Worm (Caenorhabditis elegans): ENCODE measurements around the gene set-21.

set-21 gene

ce11 chrIV:4403870-4404269 lies 13.2 kb downstream of the set-21 start (continued):
- TF ChIP-seq mdl-1 (tag; optimal IDR thresholded peaks at IDR 0.05) (no peak), ceh-32 (tag; optimal IDR thresholded peaks at IDR 0.05; ENCODE audit: poor library complexity) (no peak), saeg-2 (GFP tag; IDR thresholded peaks at IDR 0.05) (no peak), snpc-1.2 (GFP tag; IDR thresholded peaks at IDR 0.05) (no peak), hmg-1.1 (GFP tag; IDR thresholded peaks at IDR 0.05) (0 out of 2 replicates have a peak, but pooled peaks have one; percentile 16), F26F4.8 (GFP tag; conservative IDR thresholded peaks at IDR 0.05) (no peak), daf-12 (tag; optimal IDR thresholded peaks at IDR 0.05) (no peak), nhr-6 (tag; optimal IDR thresholded peaks at IDR 0.05) (no peak), rbr-2 (tag; optimal IDR thresholded peaks at IDR 0.05) (peak; percentile 12), nhr-25 (tag; optimal IDR thresholded peaks at IDR 0.05; ENCODE audit: borderline replicate concordance, insufficient read depth) (peak; percentile 37), unc-62 (GFP tag; optimal IDR thresholded peaks at IDR 0.05 in 1 of 2) (peak in 1 of 2 experiments; percentile 48), unc-62 (tag; optimal IDR thresholded peaks at IDR 0.05) (no peak), ceh-28 (tag; optimal IDR thresholded peaks at IDR 0.05) (no peak), pha-4 (GFP tag; IDR thresholded peaks at IDR 0.05) (no peak), pha-4 (tag; optimal IDR thresholded peaks at IDR 0.05) (no peak), Y48G9A.11 (GFP tag; IDR thresholded peaks at IDR 0.05) (no peak), zag-1 (tag; optimal IDR thresholded peaks at IDR 0.05) (no peak), ceh-62 (tag; optimal IDR thresholded peaks at IDR 0.05) (no peak), ztf-11 (tag; optimal IDR thresholded peaks at IDR 0.05) (no peak), ceh-82 (tag; optimal IDR thresholded peaks at IDR 0.05) (no peak), lin-1 (GFP tag; IDR thresholded peaks at IDR 0.05) (no peak), dmd-9 (GFP tag; IDR thresholded peaks at IDR 0.05) (no peak), R02D3.7 (tag; optimal IDR thresholded peaks at IDR 0.05) (no peak), dmd-8 (GFP tag; IDR thresholded peaks at IDR 0.05) (no peak), hlh-30 (tag; optimal IDR thresholded peaks at IDR 0.05; ENCODE audit: insufficient read depth) (no peak), attf-4 (tag; optimal IDR thresholded peaks at IDR 0.05) (no peak), jun-1 (tag; optimal IDR thresholded peaks at IDR 0.05) (no peak), tag-97 (GFP tag; IDR thresholded peaks at IDR 0.05) (no peak), unc-39 (tag; optimal IDR thresholded peaks at IDR 0.05) (no peak), zip-2 (tag; optimal IDR thresholded peaks at IDR 0.05) (no peak), ceh-20 (GFP tag; IDR thresholded peaks at IDR 0.05) (no peak), lir-3 (tag; optimal IDR thresholded peaks at IDR 0.05) (no peak), T26A8.4 (GFP tag; IDR thresholded peaks at IDR 0.05) (peak; percentile 31; the same call in 1 of the 2 replicates), nhr-111 (GFP tag; optimal IDR thresholded peaks at IDR 0.05) (no peak), cey-2 (tag; optimal IDR thresholded peaks at IDR 0.05; ENCODE audit: borderline replicate concordance, insufficient read depth) (no peak), zfp-2 (tag; optimal IDR thresholded peaks at IDR 0.05) (no peak), sdz-12 (GFP tag; optimal IDR thresholded peaks at IDR 0.05) (no peak), egl-27 (tag; optimal IDR thresholded peaks at IDR 0.05) (no peak), dpl-1 (GFP tag; optimal IDR thresholded peaks at IDR 0.05) (no peak), ces-1 (GFP tag; optimal IDR thresholded peaks at IDR 0.05) (peak; percentile 73), D1046.2 (GFP tag; IDR thresholded peaks at IDR 0.05) (no peak), spr-3 (GFP tag; optimal IDR thresholded peaks at IDR 0.05) (no peak), skn-1 (tag; optimal IDR thresholded peaks at IDR 0.05) (no peak), lin-15B (tag; optimal IDR thresholded peaks at IDR 0.05) (no peak)

ce11 chrIV:4405126-4405525 lies 14.5 kb downstream of the set-21 start, which contains the start of gene Y24D9A.7:
Gene Y24D9A.7 (minus strand): TSS chrIV:4405171.
- no peak for TF ChIP-seq nhr-111 (GFP tag; optimal IDR thresholded peaks at IDR 0.05)
- TF ChIP-seq hif-1 (tag; optimal IDR thresholded peaks at IDR 0.05) = peak in 1 of 2 experiments; percentile 2
- peak in 1 of 2 experiments; percentile 29 for TF ChIP-seq lsy-2 (tag; optimal IDR thresholded peaks at IDR 0.05)
- peak in 1 of 2 experiments; percentile 18 for TF ChIP-seq daf-16 (GFP tag; optimal IDR thresholded peaks at IDR 0.05)
- peak; percentile 83 for TF ChIP-seq daf-16 (tag; optimal IDR thresholded peaks at IDR 0.05)
- TF ChIP-seq snpc-1.2 (GFP tag; IDR thresholded peaks at IDR 0.05) = no peak
- peak; percentile 42 for TF ChIP-seq hlh-11 (tag; optimal IDR thresholded peaks at IDR 0.05)
- TF ChIP-seq mep-1 (tag; optimal IDR thresholded peaks at IDR 0.05) = peak; percentile 18
- TF ChIP-seq lir-3 (tag; optimal IDR thresholded peaks at IDR 0.05) = no peak
- TF ChIP-seq lin-15B (tag; optimal IDR thresholded peaks at IDR 0.05) = no peak
- TF ChIP-seq nhr-11 (tag; optimal IDR thresholded peaks at IDR 0.05) = peak; percentile 13
- TF ChIP-seq mxl-2 (GFP tag; conservative IDR thresholded peaks at IDR 0.05) = no peak
- no peak for TF ChIP-seq mes-2 (tag; optimal IDR thresholded peaks at IDR 0.05; ENCODE audit: poor library complexity, severe bottlenecking)
- TF ChIP-seq nhr-102 (tag; optimal IDR thresholded peaks at IDR 0.05) = peak; percentile 19
- no peak for TF ChIP-seq nhr-6 (tag; optimal IDR thresholded peaks at IDR 0.05)
